Worm (Caenorhabditis elegans): Measurements from ENCODE around the gene cuc-1.

cuc-1 gene

ce11 chrIII:7860885-7861284, at the start of gene cuc-1:
cuc-1 (minus strand) TSS chrIII:7860985.
- no peak for TF ChIP-seq scrt-1 (GFP tag; IDR thresholded peaks at IDR 0.05)
- no peak for TF ChIP-seq F13C5.2 (tag; optimal IDR thresholded peaks at IDR 0.05)
- no peak for TF ChIP-seq tbx-37 (GFP tag; conservative IDR thresholded peaks at IDR 0.05)

- no peak for TF ChIP-seq ets-7 (tag; optimal IDR thresholded peaks at IDR 0.05)
- TF ChIP-seq ceh-36 (tag; optimal IDR thresholded peaks at IDR 0.05): no peak
- no peak for TF ChIP-seq tbx-11 (GFP tag; IDR thresholded peaks at IDR 0.05)
- no peak for TF ChIP-seq tra-4 (tag; optimal IDR thresholded peaks at IDR 0.05)
- TF ChIP-seq hmg-4 (GFP tag; optimal IDR thresholded peaks at IDR 0.05): no peak
- no peak for TF ChIP-seq pes-1 (GFP tag; IDR thresholded peaks at IDR 0.05)
Observed at ce11 chrIII:7909263-7909662, 48.5 kb upstream of the cuc-1 start, which contains the start of gene ZK688.1. ZK688.1 (plus strand) TSS chrIII:7909563.

ce11 chrIII:7907515-7907914, 46.7 kb upstream of the cuc-1 start, which contains the start of gene pcp-5:
pcp-5 (minus strand) TSS chrIII:7907615.
- TF ChIP-seq scrt-1 (GFP tag; IDR thresholded peaks at IDR 0.05): no peak
- TF ChIP-seq ceh-36 (tag; optimal IDR thresholded peaks at IDR 0.05): no peak
- TF ChIP-seq hnd-1 (tag; optimal IDR thresholded peaks at IDR 0.05): no peak
- no peak for TF ChIP-seq tra-4 (tag; optimal IDR thresholded peaks at IDR 0.05)
- TF ChIP-seq tbx-37 (GFP tag; conservative IDR thresholded peaks at IDR 0.05): no peak
- no peak for TF ChIP-seq pes-1 (GFP tag; IDR thresholded peaks at IDR 0.05)
- no peak for TF ChIP-seq ets-7 (tag; optimal IDR thresholded peaks at IDR 0.05)
- no peak for TF ChIP-seq tbx-11 (GFP tag; IDR thresholded peaks at IDR 0.05)
- TF ChIP-seq hmg-4 (GFP tag; optimal IDR thresholded peaks at IDR 0.05): no peak

- TF ChIP-seq ama-1 (optimal IDR thresholded peaks at IDR 0.05) (no peak), ets-7 (tag; optimal IDR thresholded peaks at IDR 0.05) (no peak), aly-1 (tag; optimal IDR thresholded peaks at IDR 0.05) (no peak), hmg-4 (GFP tag; optimal IDR thresholded peaks at IDR 0.05) (no peak), hnd-1 (tag; optimal IDR thresholded peaks at IDR 0.05) (no peak), F13C5.2 (tag; optimal IDR thresholded peaks at IDR 0.05) (no peak), ceh-13 (GFP tag; optimal IDR thresholded peaks at IDR 0.05) (no peak), hmbx-1 (tag; optimal IDR thresholded peaks at IDR 0.05) (no peak), pes-1 (GFP tag; IDR thresholded peaks at IDR 0.05) (no peak), flt-1 (GFP tag; IDR thresholded peaks at IDR 0.05) (no peak), ceh-36 (tag; optimal IDR thresholded peaks at IDR 0.05) (no peak), tbx-11 (GFP tag; IDR thresholded peaks at IDR 0.05) (no peak), scrt-1 (GFP tag; IDR thresholded peaks at IDR 0.05) (no peak), tbx-37 (GFP tag; conservative IDR thresholded peaks at IDR 0.05) (no peak), B0310.2 (tag; optimal IDR thresholded peaks at IDR 0.05) (no peak), tra-4 (tag; optimal IDR thresholded peaks at IDR 0.05) (no peak), sea-1 (GFP tag; conservative IDR thresholded peaks at IDR 0.05) (no peak)
Observed at ce11 chrIII:7903427-7903826, 42.6 kb upstream of the cuc-1 start.

ce11 chrIII:7900733-7901132, 39.9 kb upstream of the cuc-1 start, which contains the start of gene best-24:
best-24 (plus strand) TSS chrIII:7901033.
- TF ChIP-seq hmbx-1 (tag; optimal IDR thresholded peaks at IDR 0.05) (no peak), sea-1 (GFP tag; conservative IDR thresholded peaks at IDR 0.05) (no peak), hnd-1 (tag; optimal IDR thresholded peaks at IDR 0.05) (no peak), tbx-11 (GFP tag; IDR thresholded peaks at IDR 0.05) (no peak), scrt-1 (GFP tag; IDR thresholded peaks at IDR 0.05) (no peak), tra-4 (tag; optimal IDR thresholded peaks at IDR 0.05) (no peak), flt-1 (GFP tag; IDR thresholded peaks at IDR 0.05) (no peak), F13C5.2 (tag; optimal IDR thresholded peaks at IDR 0.05) (no peak), ets-7 (tag; optimal IDR thresholded peaks at IDR 0.05) (no peak), tbx-37 (GFP tag; conservative IDR thresholded peaks at IDR 0.05) (no peak)

ce11 chrIII:7897733-7898132, 36.9 kb upstream of the cuc-1 start:
- TF ChIP-seq tbx-11 (GFP tag; IDR thresholded peaks at IDR 0.05): no peak
- TF ChIP-seq tbx-37 (GFP tag; conservative IDR thresholded peaks at IDR 0.05): no peak
- TF ChIP-seq pes-1 (GFP tag; IDR thresholded peaks at IDR 0.05): no peak
- no peak for TF ChIP-seq scrt-1 (GFP tag; IDR thresholded peaks at IDR 0.05)
- no peak for TF ChIP-seq ets-7 (tag; optimal IDR thresholded peaks at IDR 0.05)
- TF ChIP-seq ceh-36 (tag; optimal IDR thresholded peaks at IDR 0.05): no peak
- no peak for TF ChIP-seq F13C5.2 (tag; optimal IDR thresholded peaks at IDR 0.05)
- no peak for TF ChIP-seq aly-1 (tag; optimal IDR thresholded peaks at IDR 0.05)
- TF ChIP-seq ceh-13 (GFP tag; optimal IDR thresholded peaks at IDR 0.05): no peak
- TF ChIP-seq flt-1 (GFP tag; IDR thresholded peaks at IDR 0.05): no peak
- no peak for TF ChIP-seq sea-1 (GFP tag; conservative IDR thresholded peaks at IDR 0.05)
- TF ChIP-seq hmbx-1 (tag; optimal IDR thresholded peaks at IDR 0.05): no peak
- TF ChIP-seq hnd-1 (tag; optimal IDR thresholded peaks at IDR 0.05): no peak
- TF ChIP-seq hmg-4 (GFP tag; optimal IDR thresholded peaks at IDR 0.05): no peak

ce11 chrIII:7896925-7897324, 36.1 kb upstream of the cuc-1 start, which contains the start of gene ZK688.10:
ZK688.10 (minus strand) TSS chrIII:7897025.
- TF ChIP-seq tbx-11 (GFP tag; IDR thresholded peaks at IDR 0.05) (no peak), flt-1 (GFP tag; IDR thresholded peaks at IDR 0.05) (no peak), tra-4 (tag; optimal IDR thresholded peaks at IDR 0.05) (no peak), sea-1 (GFP tag; conservative IDR thresholded peaks at IDR 0.05) (no peak), ceh-13 (GFP tag; optimal IDR thresholded peaks at IDR 0.05) (no peak), tbx-37 (GFP tag; conservative IDR thresholded peaks at IDR 0.05) (no peak), F13C5.2 (tag; optimal IDR thresholded peaks at IDR 0.05) (no peak), pes-1 (GFP tag; IDR thresholded peaks at IDR 0.05) (no peak), hmbx-1 (tag; optimal IDR thresholded peaks at IDR 0.05) (no peak)

- TF ChIP-seq ceh-13 (GFP tag; optimal IDR thresholded peaks at IDR 0.05) (no peak), pes-1 (GFP tag; IDR thresholded peaks at IDR 0.05) (no peak), hmg-4 (GFP tag; optimal IDR thresholded peaks at IDR 0.05) (no peak), aly-1 (tag; optimal IDR thresholded peaks at IDR 0.05) (no peak), tbx-37 (GFP tag; conservative IDR thresholded peaks at IDR 0.05) (no peak), sea-1 (GFP tag; conservative IDR thresholded peaks at IDR 0.05) (no peak), ets-7 (tag; optimal IDR thresholded peaks at IDR 0.05) (no peak), scrt-1 (GFP tag; IDR thresholded peaks at IDR 0.05) (no peak), B0310.2 (tag; optimal IDR thresholded peaks at IDR 0.05) (no peak), tbx-11 (GFP tag; IDR thresholded peaks at IDR 0.05) (no peak), hnd-1 (tag; optimal IDR thresholded peaks at IDR 0.05) (no peak), ama-1 (optimal IDR thresholded peaks at IDR 0.05) (no peak), hmbx-1 (tag; optimal IDR thresholded peaks at IDR 0.05) (no peak), ceh-36 (tag; optimal IDR thresholded peaks at IDR 0.05) (no peak)
Observed at ce11 chrIII:7894724-7895123, 33.9 kb upstream of the cuc-1 start, which contains the start of gene ZK688.4. ZK688.4 (plus strand) TSS chrIII:7895024.
